Worm (Caenorhabditis elegans): ENCODE results near the gene pkc-2.

- TF ChIP-seq tbx-37 (GFP tag; conservative IDR thresholded peaks at IDR 0.05): no peak
- TF ChIP-seq sea-1 (GFP tag; conservative IDR thresholded peaks at IDR 0.05): no peak
- no peak for TF ChIP-seq ama-1 (optimal IDR thresholded peaks at IDR 0.05)
These were observed 39.7 kb upstream of the pkc-2 start for ce11 chrX:9324962-9325361.

Data from whole organism, early embryonic.